Fruit fly (Drosophila melanogaster) whole organism, larva: ENCODE data around the gene CG13293.

Experiments used
- noc ChIP-seq: fragments of 200-800 bp; sonication (Bioruptor generic); optimal IDR thresholded peaks from 3 replicates; lab custom pipeline; 2019; ENCODE audit warnings: missing biosample characterization, mild to moderate bottlenecking, missing genetic modification characterization, moderate library complexity

CG13293 gene

dm6 chr3L:6082561-6082960 lies at the start of gene CG13293:
TSS of gene CG13293 (plus strand) at chr3L:6082883.
- TF ChIP-seq noc (tag; lab: Kevin White, UChicago), result no peak

dm6 chr3L:6033008-6033407 lies 49.7 kb upstream of the CG13293 start:
- no peak for TF ChIP-seq noc (tag; lab: Kevin White, UChicago)

DNA sequence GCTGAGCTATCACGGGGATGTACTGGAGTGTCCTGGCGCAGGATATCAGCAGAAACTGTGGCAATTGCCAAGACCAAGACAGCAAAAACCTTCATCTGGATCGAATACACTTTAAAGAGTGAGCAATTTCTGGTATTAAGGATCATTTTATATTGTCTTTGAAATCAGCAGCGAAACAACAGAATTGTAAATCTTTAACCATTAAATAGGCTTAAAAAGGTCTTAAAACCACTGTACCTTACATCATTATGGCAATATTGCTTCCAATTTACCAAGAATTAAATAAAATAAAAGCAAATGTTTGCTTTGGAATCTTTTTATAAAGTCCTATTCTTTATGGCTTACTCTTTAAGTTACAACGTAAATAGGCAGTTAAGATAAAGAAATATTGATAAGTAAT lies 48.2 kb upstream of the CG13293 start, which contains the start of gene CG10477:
TSS of gene CG10477 (minus strand) at position 101 of the 400 bp plus-strand sequence.
- TF ChIP-seq noc (tag; lab: Kevin White, UChicago), result no peak

dm6 chr3L:6034916-6035315 lies 47.8 kb upstream of the CG13293 start, which contains the start of gene yip7:
TSS of gene yip7 (plus strand) at chr3L:6035216.
- no peak for TF ChIP-seq noc (tag; lab: Kevin White, UChicago)

- no peak for TF ChIP-seq noc (tag; lab: Kevin White, UChicago)
Measured at dm6 chr3L:6036141-6036540, 46.5 kb upstream of the CG13293 start.

DNA sequence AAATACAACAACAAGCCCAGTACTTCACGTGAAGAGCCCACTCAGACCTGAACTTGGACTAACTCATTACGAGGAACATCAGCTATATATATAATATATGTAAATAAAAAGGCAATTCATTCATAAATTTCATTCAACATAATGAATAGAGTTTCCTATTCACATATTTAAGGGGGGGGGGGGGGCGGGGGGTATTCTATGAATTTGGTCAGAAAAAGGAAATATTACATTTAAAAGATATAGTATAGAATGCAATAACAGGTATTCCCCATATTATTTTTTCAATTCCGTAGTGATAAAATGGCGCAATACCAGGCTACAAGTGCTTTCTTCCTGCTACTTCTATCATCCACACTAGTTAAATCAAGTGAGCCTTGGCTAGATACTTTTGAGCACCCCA lies 45.9 kb upstream of the CG13293 start, which contains the start of gene CG6462:
TSS of gene CG6462 (plus strand) at position 301 of the 400 bp plus-strand sequence.
- no peak for TF ChIP-seq noc (tag; lab: Kevin White, UChicago)

- TF ChIP-seq noc (tag; lab: Kevin White, UChicago), result peak; percentile 62
Measured at dm6 chr3L:6038720-6039205, 43.9 kb upstream of the CG13293 start, which contains the start of gene Jon65Aiv. TSS of gene Jon65Aiv (plus strand) at chr3L:6039155.

dm6 chr3L:6050230-6050807 lies 32.4 kb upstream of the CG13293 start, which contains the start of gene Jon65Aiii:
TSS of gene Jon65Aiii (plus strand) at chr3L:6050757.
- TF ChIP-seq noc (tag; lab: Kevin White, UChicago), result peak; percentile 74

DNA sequence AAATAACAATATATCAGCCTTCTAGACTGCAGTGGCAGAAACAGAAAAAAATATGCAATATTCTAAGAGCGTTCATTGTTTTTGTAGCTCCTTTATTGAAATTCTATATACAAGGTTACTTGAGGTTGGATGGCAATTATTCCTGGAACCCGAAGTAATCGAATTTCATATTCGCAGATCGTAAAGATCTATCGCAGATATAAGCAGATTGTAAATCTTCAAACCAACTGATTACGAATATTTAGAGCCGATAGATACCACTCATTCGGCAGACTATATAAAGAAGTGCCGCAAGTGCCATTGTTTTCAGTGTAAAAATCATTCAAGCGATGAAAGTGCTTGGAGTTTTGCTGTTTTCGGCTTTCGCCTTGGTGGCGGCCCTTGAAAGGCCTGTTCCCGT lies 30.7 kb upstream of the CG13293 start, which contains the start of gene Jon65Aii:
TSS of gene Jon65Aii (plus strand) at position 301 of the 400 bp plus-strand sequence.
- TF ChIP-seq noc (tag; lab: Kevin White, UChicago), result peak; percentile 5

DNA sequence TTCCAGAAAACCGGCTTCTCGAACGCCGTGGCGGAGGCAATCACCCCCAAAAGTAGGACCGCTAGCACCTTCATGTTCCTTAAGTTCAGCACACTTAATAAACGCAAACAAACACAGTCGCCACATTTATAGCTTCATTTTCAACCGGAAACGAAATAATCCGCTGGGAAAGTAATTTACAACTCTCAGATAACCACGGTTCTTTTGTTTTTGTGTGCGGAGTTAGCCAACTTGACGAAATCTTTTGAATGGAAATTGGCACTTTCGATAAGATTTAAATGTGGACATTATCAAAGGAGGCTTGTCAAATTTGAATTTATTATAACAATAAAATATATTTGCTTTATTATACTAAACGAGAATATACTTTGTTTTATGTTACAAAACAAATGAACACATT lies 28.3 kb upstream of the CG13293 start, which contains the start of gene Jon65Ai:
TSS of gene Jon65Ai (minus strand) at position 101 of the 400 bp plus-strand sequence.
- peak; percentile 29 for TF ChIP-seq noc (tag; lab: Kevin White, UChicago)

DNA sequence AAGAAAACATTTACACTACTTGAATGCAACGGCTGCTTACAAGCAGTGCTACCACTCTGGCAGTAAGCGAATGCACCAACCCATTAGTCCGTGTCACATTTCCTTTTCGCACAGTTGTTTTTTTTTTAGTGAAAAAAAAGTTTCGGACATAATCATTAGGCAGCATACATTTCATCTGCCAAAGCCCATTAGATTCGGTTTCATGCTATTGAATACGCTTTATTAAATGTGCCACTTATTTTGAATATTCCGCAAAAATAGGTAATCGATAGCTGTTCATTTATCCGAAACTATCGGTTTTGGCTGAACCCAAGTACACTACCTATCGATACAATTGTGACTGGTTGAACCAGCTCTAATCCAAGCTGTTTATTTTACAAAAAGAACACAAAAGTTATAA lies 27.9 kb upstream of the CG13293 start, which contains the start of gene tant:
TSS of gene tant (plus strand) at position 334 of the 400 bp plus-strand sequence.
- no peak for TF ChIP-seq noc (tag; lab: Kevin White, UChicago)

DNA sequence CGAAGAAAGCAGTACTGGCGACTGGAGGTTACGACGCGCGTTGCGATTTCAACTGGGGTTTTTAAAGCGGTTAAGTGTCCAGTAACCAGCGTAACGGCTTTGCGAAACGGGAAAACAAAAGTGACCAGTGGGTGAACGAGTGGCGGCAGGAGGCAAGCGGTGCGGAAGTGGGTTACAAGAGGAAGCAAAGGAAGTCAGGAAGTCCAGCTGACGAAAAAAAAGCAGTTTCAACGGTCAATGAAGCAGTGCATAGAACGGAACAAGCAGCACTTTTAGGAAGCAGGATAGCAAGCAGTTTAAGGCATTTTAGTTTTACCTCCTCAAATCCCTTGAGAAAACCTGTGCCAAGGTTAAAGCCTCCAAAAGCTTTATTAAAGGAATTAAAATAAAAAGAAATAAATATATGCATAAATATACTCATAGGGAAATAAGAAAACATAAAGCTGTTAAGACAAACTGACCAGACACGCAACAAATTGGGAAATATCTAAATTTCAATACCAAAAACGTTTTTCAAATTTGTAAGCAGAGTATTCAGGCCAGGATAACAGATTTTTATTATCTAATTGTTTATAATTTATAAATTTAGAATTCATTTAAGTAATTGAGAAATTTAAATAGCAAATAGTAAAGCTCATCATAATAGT lies 23.5 kb upstream of the CG13293 start, which contains the start of gene CG6592:
TSS of gene CG6592 (plus strand) at position 597 of the 647 bp plus-strand sequence.
- TF ChIP-seq noc (tag; lab: Kevin White, UChicago), result no peak

- peak; percentile 24 for TF ChIP-seq noc (tag; lab: Kevin White, UChicago)
Measured at dm6 chr3L:6062860-6063607, 19.6 kb upstream of the CG13293 start, which contains the start of gene CG10472. TSS of gene CG10472 (minus strand) at chr3L:6062910.

- TF ChIP-seq noc (tag; lab: Kevin White, UChicago), result no peak
Measured at dm6 chr3L:6065881-6066389, 16.7 kb upstream of the CG13293 start, which contains the start of gene CG42269. TSS of gene CG42269 (plus strand) at chr3L:6066296.

DNA sequence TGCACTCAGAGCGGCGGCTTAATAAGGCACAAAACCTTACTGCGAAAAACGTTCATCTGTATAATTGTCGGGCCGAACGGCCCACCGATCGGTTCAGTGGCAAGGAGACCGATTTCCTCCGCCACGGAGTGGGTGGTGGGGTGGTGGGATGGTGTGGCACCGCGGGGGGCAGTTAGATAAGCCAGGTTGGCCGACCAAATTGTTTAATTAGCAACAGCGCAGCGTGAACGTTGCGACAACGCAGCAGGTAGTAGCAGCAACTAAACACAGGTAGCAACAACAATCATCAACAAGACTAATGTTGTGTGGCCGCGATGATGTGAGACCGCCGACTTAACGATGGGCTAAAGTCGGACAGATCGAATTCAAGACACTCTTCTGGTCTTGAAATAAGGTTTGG lies 14.5 kb upstream of the CG13293 start:
- no peak for TF ChIP-seq noc (tag; lab: Kevin White, UChicago)
